Worm (Caenorhabditis elegans): ENCODE results near the gene gex-2.

The gex-2 gene

DNA sequence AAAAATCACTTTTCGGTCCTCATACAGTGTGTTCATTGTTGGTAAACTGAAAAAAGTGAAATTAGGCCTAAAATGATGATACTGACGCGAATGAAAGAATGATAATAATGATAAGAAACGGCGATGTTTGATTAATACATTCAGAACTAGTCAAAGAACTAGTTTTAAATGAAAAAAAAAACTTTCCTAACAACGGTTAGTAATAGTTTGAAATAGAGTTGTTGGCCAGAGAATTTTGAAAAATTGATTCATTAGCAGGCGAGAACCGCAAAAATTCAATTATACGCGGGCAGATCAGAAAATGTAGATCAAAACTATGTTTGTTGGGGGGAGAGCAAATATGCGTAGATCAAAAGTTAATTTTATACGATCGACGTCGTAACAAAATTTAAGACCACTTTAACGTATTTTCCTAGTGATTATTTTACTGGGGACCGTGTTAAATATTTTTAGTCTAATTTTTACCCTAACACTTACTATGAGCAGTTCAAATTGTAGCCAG is 1.7 kb upstream of the gex-2 start, which contains the start of gene F56A11.5:
Gene F56A11.5 (minus strand): TSS at position 51 of the 502 bp plus-strand sequence.
- TF ChIP-seq ama-1 (optimal IDR thresholded peaks at IDR 0.05): no peak
- TF ChIP-seq ztf-1 (GFP tag; conservative IDR thresholded peaks at IDR 0.05): no peak
- no peak for TF ChIP-seq ztf-11 (tag; optimal IDR thresholded peaks at IDR 0.05)
- no peak for TF ChIP-seq nhr-10 (tag; optimal IDR thresholded peaks at IDR 0.05)
- TF ChIP-seq alr-1 (tag; optimal IDR thresholded peaks at IDR 0.05): no peak
- no peak for TF ChIP-seq gmeb-1 (tag; optimal IDR thresholded peaks at IDR 0.05)
- TF ChIP-seq nhr-11 (tag; optimal IDR thresholded peaks at IDR 0.05): no peak
- no peak for TF ChIP-seq blmp-1 (tag; optimal IDR thresholded peaks at IDR 0.05; ENCODE audit: insufficient read depth)
- no peak for TF ChIP-seq sma-9 (GFP tag; optimal IDR thresholded peaks at IDR 0.05)
- no peak for TF ChIP-seq sma-9 (tag; optimal IDR thresholded peaks at IDR 0.05)
- TF ChIP-seq egl-27 (tag; optimal IDR thresholded peaks at IDR 0.05): no peak
- no peak for TF ChIP-seq mbf-1 (tag; optimal IDR thresholded peaks at IDR 0.05)
- TF ChIP-seq sma-3 (GFP tag; optimal IDR thresholded peaks at IDR 0.05): no peak
- TF ChIP-seq sem-4 (tag; optimal IDR thresholded peaks at IDR 0.05): no peak

- TF ChIP-seq nhr-23 (tag; optimal IDR thresholded peaks at IDR 0.05) (no peak), lin-11 (tag; optimal IDR thresholded peaks at IDR 0.05) (no peak), elt-1 (tag; optimal IDR thresholded peaks at IDR 0.05) (no peak), nhr-12 (tag; optimal IDR thresholded peaks at IDR 0.05) (no peak), ceh-82 (tag; optimal IDR thresholded peaks at IDR 0.05) (no peak), elt-3 (tag; optimal IDR thresholded peaks at IDR 0.05) (no peak), crh-2 (tag; optimal IDR thresholded peaks at IDR 0.05) (no peak), nhr-11 (tag; optimal IDR thresholded peaks at IDR 0.05) (no peak), mdl-1 (tag; optimal IDR thresholded peaks at IDR 0.05) (no peak), lsy-2 (tag; optimal IDR thresholded peaks at IDR 0.05) (no peak), ztf-11 (tag; optimal IDR thresholded peaks at IDR 0.05) (no peak)
Measured at ce11 chrIV:580512-580911, 7.9 kb downstream of the gex-2 start.

- no peak for TF ChIP-seq nhr-25 (tag; optimal IDR thresholded peaks at IDR 0.05)
- no peak for TF ChIP-seq F13H6.1 (tag; optimal IDR thresholded peaks at IDR 0.05)
- TF ChIP-seq sma-9 (GFP tag; optimal IDR thresholded peaks at IDR 0.05): no peak
- no peak for TF ChIP-seq sma-9 (tag; optimal IDR thresholded peaks at IDR 0.05)
Measured at ce11 chrIV:582130-582529, 9.6 kb downstream of the gex-2 start, which contains the start of gene F56A11.6. Gene F56A11.6, minus strand, starts transcription at chrIV:582230.

DNA sequence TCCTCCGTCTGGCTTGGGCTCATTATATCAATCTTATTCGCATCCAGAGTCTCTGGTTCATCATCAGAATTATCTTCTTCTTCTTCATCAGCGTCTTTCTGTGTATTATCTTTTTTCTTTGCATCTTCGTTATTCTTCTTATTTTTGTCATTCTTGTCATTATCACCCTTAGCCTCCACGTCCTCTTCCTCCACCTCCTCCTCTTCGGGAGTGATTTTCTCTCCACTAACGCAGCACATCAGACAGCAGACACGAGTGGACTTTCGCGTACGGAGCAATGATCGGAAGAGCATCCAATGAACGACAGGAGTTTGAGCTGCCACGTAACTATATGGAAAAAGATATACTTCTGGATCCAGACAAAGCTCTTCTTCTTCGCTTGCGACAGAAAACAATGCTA is 11.5 kb downstream of the gex-2 start:
- no peak for TF ChIP-seq F13H6.1 (tag; optimal IDR thresholded peaks at IDR 0.05)
- no peak for TF ChIP-seq lsy-2 (tag; optimal IDR thresholded peaks at IDR 0.05)
- TF ChIP-seq nhr-6 (tag; optimal IDR thresholded peaks at IDR 0.05): no peak
- TF ChIP-seq nhr-21 (tag; optimal IDR thresholded peaks at IDR 0.05): no peak
- no peak for TF ChIP-seq nhr-12 (tag; optimal IDR thresholded peaks at IDR 0.05)
- no peak for TF ChIP-seq sma-3 (GFP tag; optimal IDR thresholded peaks at IDR 0.05)
- no peak for TF ChIP-seq snpc-4 (tag; optimal IDR thresholded peaks at IDR 0.05)
- TF ChIP-seq nhr-23 (tag; optimal IDR thresholded peaks at IDR 0.05): no peak
- TF ChIP-seq mbf-1 (tag; optimal IDR thresholded peaks at IDR 0.05): no peak
- no peak for TF ChIP-seq blmp-1 (tag; optimal IDR thresholded peaks at IDR 0.05; ENCODE audit: insufficient read depth)
- no peak for TF ChIP-seq elt-1 (tag; optimal IDR thresholded peaks at IDR 0.05)
- no peak for TF ChIP-seq crh-2 (tag; optimal IDR thresholded peaks at IDR 0.05)
- TF ChIP-seq ztf-4 (tag; optimal IDR thresholded peaks at IDR 0.05): no peak
- no peak for TF ChIP-seq peb-1 (tag; optimal IDR thresholded peaks at IDR 0.05)
- TF ChIP-seq mab-5 (tag; optimal IDR thresholded peaks at IDR 0.05): no peak
- TF ChIP-seq egl-27 (tag; optimal IDR thresholded peaks at IDR 0.05): no peak
- no peak for TF ChIP-seq unc-39 (tag; optimal IDR thresholded peaks at IDR 0.05)

DNA sequence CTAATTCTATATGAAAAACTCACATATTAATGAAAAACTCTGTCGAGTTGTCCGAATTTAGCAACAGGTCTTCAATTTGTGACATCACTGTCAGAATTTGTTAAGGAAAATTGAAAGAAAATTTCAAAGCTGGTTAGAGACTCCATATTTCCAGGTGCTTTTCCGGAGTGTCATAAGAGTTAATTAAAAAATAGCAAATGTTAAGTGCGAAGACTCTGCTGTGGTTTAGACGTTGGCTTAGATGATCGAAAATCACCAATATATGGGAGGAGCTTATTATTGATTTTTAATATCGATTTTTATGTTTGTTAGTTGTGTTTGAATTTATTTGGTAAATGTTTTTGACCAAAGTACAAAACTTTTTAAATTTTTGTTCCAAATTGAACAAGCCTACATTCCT is 15.2 kb downstream of the gex-2 start, which contains the start of gene C18H7.12:
Gene C18H7.12 (minus strand): TSS at position 101 of the 400 bp plus-strand sequence.
- TF ChIP-seq skn-1 (tag; optimal IDR thresholded peaks at IDR 0.05): no peak
- TF ChIP-seq ztf-1 (GFP tag; conservative IDR thresholded peaks at IDR 0.05): no peak
- TF ChIP-seq fos-1 (tag; optimal IDR thresholded peaks at IDR 0.05): no peak
- no peak for TF ChIP-seq egl-27 (tag; optimal IDR thresholded peaks at IDR 0.05)
- no peak for TF ChIP-seq ama-1 (optimal IDR thresholded peaks at IDR 0.05)
- no peak for TF ChIP-seq zag-1 (tag; optimal IDR thresholded peaks at IDR 0.05)
- TF ChIP-seq snpc-4 (tag; optimal IDR thresholded peaks at IDR 0.05): no peak
- no peak for TF ChIP-seq nhr-25 (tag; optimal IDR thresholded peaks at IDR 0.05)
- no peak for TF ChIP-seq unc-62 (GFP tag; optimal IDR thresholded peaks at IDR 0.05)
- TF ChIP-seq mab-5 (tag; optimal IDR thresholded peaks at IDR 0.05): no peak
- no peak for TF ChIP-seq sma-9 (GFP tag; optimal IDR thresholded peaks at IDR 0.05)
- TF ChIP-seq sma-9 (tag; optimal IDR thresholded peaks at IDR 0.05): no peak
- TF ChIP-seq nhr-237 (tag; optimal IDR thresholded peaks at IDR 0.05): no peak
- no peak for TF ChIP-seq aly-2 (tag; optimal IDR thresholded peaks at IDR 0.05)
- TF ChIP-seq alr-1 (tag; optimal IDR thresholded peaks at IDR 0.05): no peak
- TF ChIP-seq lsy-2 (tag; optimal IDR thresholded peaks at IDR 0.05): no peak
- TF ChIP-seq Y55F3AM.14 (GFP tag; optimal IDR thresholded peaks at IDR 0.05): no peak
- TF ChIP-seq elt-3 (tag; optimal IDR thresholded peaks at IDR 0.05): no peak
- TF ChIP-seq C34F6.9 (tag; optimal IDR thresholded peaks at IDR 0.05): no peak
- TF ChIP-seq sem-4 (tag; optimal IDR thresholded peaks at IDR 0.05): no peak
- no peak for TF ChIP-seq lin-11 (tag; optimal IDR thresholded peaks at IDR 0.05)
